Worm (Caenorhabditis elegans) whole organism, L1 larva: ENCODE data around the gene F28H6.6.

Experiments
- ama-1 ChIP-seq: fragments of 150-350 bp; optimal IDR thresholded peaks from 2 replicates; lab custom pipeline; 2014
- blmp-1 ChIP-seq: fragments of 150-350 bp; optimal IDR thresholded peaks from 2 replicates; lab custom pipeline; 2014; ENCODE audit warnings: missing biosample characterization, missing genetic modification characterization
- ceh-82 ChIP-seq, 3 experiments: fragments of 150-350 bp in 1 of 3; sonication (generic microtip) in 2 of 3; optimal IDR thresholded peaks; 2 replicates each; lab custom pipeline; 2014 to 2017; ENCODE audit warnings: missing biosample characterization in 3 of 3, missing genetic modification characterization in 3 of 3
- elt-2 ChIP-seq: sonication (generic microtip); optimal IDR thresholded peaks from 2 replicates; lab custom pipeline; 2016; ENCODE audit warnings: missing genetic modification characterization, mild to moderate bottlenecking, inconsistent platforms, missing compliant biosample characterization, missing genetic modification reagents
- elt-3 ChIP-seq, 6 experiments: fragments of 150-350 bp in 1 of 6; sonication (generic microtip); optimal IDR thresholded peaks; 2 replicates each; lab custom pipeline; 2017 to 2018; ENCODE audit warnings: missing biosample characterization in 6 of 6, missing genetic modification characterization in 6 of 6, inconsistent platforms in 1 of 6
- fkh-10 ChIP-seq: sonication (generic microtip); optimal IDR thresholded peaks from 2 replicates; lab custom pipeline; 2017; ENCODE audit warnings: missing biosample characterization, missing genetic modification reagents, missing genetic modification characterization
- mdl-1 ChIP-seq, 2 experiments: fragments of 150-350 bp; optimal IDR thresholded peaks; 2 replicates each; lab custom pipeline; 2014 to 2017; ENCODE audit warnings: missing biosample characterization in 2 of 2, missing genetic modification characterization in 2 of 2, inconsistent platforms in 1 of 2
- nhr-71 ChIP-seq: sonication (generic microtip); optimal IDR thresholded peaks from 2 replicates; lab custom pipeline; 2016; ENCODE audit warnings: mild to moderate bottlenecking, missing genetic modification characterization, moderate library complexity, missing compliant biosample characterization
- nhr-77 ChIP-seq: fragments of 150-350 bp; optimal IDR thresholded peaks from 2 replicates; lab custom pipeline; 2014; ENCODE audit warnings: missing biosample characterization, missing genetic modification characterization
- nhr-90 ChIP-seq: sonication (generic microtip); optimal IDR thresholded peaks from 2 replicates; lab custom pipeline; 2016; ENCODE audit warnings: mild to moderate bottlenecking, missing genetic modification characterization, missing compliant biosample characterization; ENCODE audit not compliant: poor library complexity
- pqm-1 ChIP-seq: sonication (generic microtip); optimal IDR thresholded peaks from 3 replicates; lab custom pipeline; 2017; ENCODE audit warnings: missing biosample characterization, missing genetic modification characterization
- skn-1 ChIP-seq: fragments of 150-350 bp; optimal IDR thresholded peaks from 2 replicates; lab custom pipeline; 2014; ENCODE audit warnings: missing biosample characterization, missing genetic modification characterization
- sptf-1 ChIP-seq: fragments of 150-350 bp; optimal IDR thresholded peaks from 2 replicates; lab custom pipeline; 2014; ENCODE audit warnings: missing biosample characterization, missing genetic modification characterization
- zag-1 ChIP-seq: fragments of 150-350 bp; optimal IDR thresholded peaks from 2 replicates; lab custom pipeline; 2014; ENCODE audit warnings: missing biosample characterization, missing genetic modification characterization

- TF ChIP-seq nhr-77 (tag; lab: Kevin White, UChicago), result no peak
- no peak for TF ChIP-seq skn-1 (tag; lab: Kevin White, UChicago)
- TF ChIP-seq elt-3 (tag; optimal IDR thresholded peaks at IDR 0.05; lab: Kevin White, UChicago), result no peak
- no peak for TF ChIP-seq mdl-1 (tag; optimal IDR thresholded peaks at IDR 0.05; lab: Kevin White, UChicago)
- no peak for TF ChIP-seq fkh-10 (GFP tag; lab: Kevin White, UChicago)
- no peak for TF ChIP-seq elt-2 (tag; lab: Kevin White, UChicago)
- TF ChIP-seq nhr-71 (tag; lab: Kevin White, UChicago), result no peak
- TF ChIP-seq sptf-1 (tag; lab: Kevin White, UChicago), result no peak
- no peak for TF ChIP-seq ceh-82 (tag; optimal IDR thresholded peaks at IDR 0.05; lab: Kevin White, UChicago)
- TF ChIP-seq blmp-1 (tag; lab: Kevin White, UChicago), result no peak
- TF ChIP-seq nhr-90 (tag; lab: Kevin White, UChicago), result no peak
- no peak for TF ChIP-seq pqm-1 (tag; lab: Kevin White, UChicago)
- TF ChIP-seq ama-1 (lab: Kevin White, UChicago), result no peak
- no peak for TF ChIP-seq zag-1 (tag; lab: Kevin White, UChicago)
Measured at ce11 chrX:14108245-14108644, 17.4 kb downstream of the F28H6.6 start, which contains the start of gene F16B12.7.
